Fruit fly (Drosophila melanogaster): ENCODE results near the gene CG4743.

CG4743 gene

DNA sequence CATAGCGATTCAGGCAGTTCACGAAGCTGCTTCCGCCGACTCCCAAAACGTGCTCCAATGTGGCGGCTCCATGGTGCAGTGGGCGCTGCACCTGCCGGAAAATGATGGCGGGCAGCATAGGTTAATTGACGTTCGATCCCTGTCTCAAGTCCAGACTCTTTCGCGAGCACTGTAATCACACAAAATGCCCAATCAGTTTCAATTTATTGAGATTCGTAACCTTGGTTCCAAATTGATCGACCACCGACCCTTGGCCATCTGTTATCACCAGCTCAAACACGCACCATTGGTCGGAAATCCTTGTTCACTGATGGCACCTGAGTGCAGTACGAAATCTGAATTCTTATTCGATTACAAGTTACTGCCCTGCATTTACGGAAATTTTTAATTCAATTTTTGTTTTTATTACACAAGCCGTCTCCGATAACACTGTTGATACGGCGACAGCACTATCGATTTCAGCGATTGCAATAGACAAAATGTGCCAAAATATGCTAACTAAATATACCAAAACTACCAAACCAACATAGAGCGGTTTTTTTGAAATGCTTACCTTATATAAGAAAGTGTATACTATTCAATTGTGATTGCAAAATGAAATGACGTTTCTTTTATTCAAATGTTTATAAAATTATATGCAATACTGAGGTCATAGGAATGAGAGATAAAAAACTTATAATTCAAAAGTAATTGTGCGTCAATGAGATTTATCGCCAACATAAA, 6.5 kb upstream of the CG4743 start, which contains the start of gene CLS (continued):
- TF ChIP-seq CG5245 (GFP tag; optimal IDR thresholded peaks at IDR 0.05) = no peak
- TF ChIP-seq Nf-YC (tag; optimal IDR thresholded peaks at IDR 0.05) = peak; percentile 43
- peak; percentile 67 for TF ChIP-seq bbx (GFP tag; IDR thresholded peaks at IDR 0.05; ENCODE audit: partially characterized antibody)
- peak; percentile 47 for TF ChIP-seq hbn (GFP tag; IDR thresholded peaks at IDR 0.05; ENCODE audit: partially characterized antibody)
- no peak for TF ChIP-seq C15 (GFP tag; IDR thresholded peaks at IDR 0.05)
- peak; percentile 64; the same call in 1 of the 2 replicates for TF ChIP-seq Bgb (GFP tag; IDR thresholded peaks at IDR 0.05; ENCODE audit: partially characterized antibody)
- 0 out of 3 replicates have a peak, but pooled peaks have one; percentile 52 for TF ChIP-seq Doc3 (GFP tag; IDR thresholded peaks at IDR 0.05; ENCODE audit: partially characterized antibody)
- TF ChIP-seq Hand (GFP tag; optimal IDR thresholded peaks at IDR 0.05) = no peak
- peak; percentile 10 for TF ChIP-seq CG15514 (GFP tag; optimal IDR thresholded peaks at IDR 0.05)
- TF ChIP-seq PHDP (tag; optimal IDR thresholded peaks at IDR 0.05) = peak; percentile 7
- no peak for TF ChIP-seq fu2 (GFP tag; optimal IDR thresholded peaks at IDR 0.05)
- TF ChIP-seq hb (GFP tag; IDR thresholded peaks at IDR 0.05; ENCODE audit: partially characterized antibody) = 0 out of 3 replicates have a peak, but pooled peaks have one; percentile 14
- peak; percentile 13 for TF ChIP-seq CG14710 (tag; optimal IDR thresholded peaks at IDR 0.05)
- no peak for TF ChIP-seq stc (GFP tag; IDR thresholded peaks at IDR 0.05)
- TF ChIP-seq CG2116 (GFP tag; optimal IDR thresholded peaks at IDR 0.05) = peak; percentile 59
- peak; percentile 94 for TF ChIP-seq E2f2 (GFP tag; IDR thresholded peaks at IDR 0.05)
- no peak for TF ChIP-seq lbe (GFP tag; optimal IDR thresholded peaks at IDR 0.05)
- no peak for TF ChIP-seq CG11723 (GFP tag; optimal IDR thresholded peaks at IDR 0.05)
- TF ChIP-seq CG8290 (GFP tag; optimal IDR thresholded peaks at IDR 0.05) = no peak
- TF ChIP-seq CG8290 (tag; optimal IDR thresholded peaks at IDR 0.05) = no peak

DNA sequence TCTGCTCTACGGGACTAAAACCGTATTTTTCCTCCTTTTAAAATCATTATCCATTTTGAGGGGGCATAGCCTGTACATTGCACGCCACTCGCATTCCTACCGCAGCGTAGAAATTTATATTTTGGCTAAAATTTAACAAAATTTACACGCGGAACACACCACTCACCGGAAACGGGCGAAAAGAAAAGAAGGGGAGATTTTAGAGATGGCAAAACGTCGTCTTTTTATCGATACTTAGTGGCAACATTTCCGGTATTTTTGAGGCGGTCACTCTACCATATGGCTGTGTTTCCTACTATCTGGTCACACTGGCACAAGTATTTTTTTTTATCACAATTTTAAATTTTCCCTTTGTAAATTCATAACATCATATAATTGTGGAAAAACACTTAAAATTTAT, 4.5 kb upstream of the CG4743 start, which contains the start of gene RpL27:
Gene RpL27, minus strand, starts transcription at position 193 of the 400 bp plus-strand sequence.
- peak; percentile 50 for TF ChIP-seq zfh2 (GFP tag; optimal IDR thresholded peaks at IDR 0.05)
- TF ChIP-seq Abd-B (GFP tag; optimal IDR thresholded peaks at IDR 0.05) = no peak
- no peak; the same call in 1 of the 2 replicates for TF ChIP-seq ara (GFP tag; IDR thresholded peaks at IDR 0.05)
- TF ChIP-seq p53 (GFP tag; optimal IDR thresholded peaks at IDR 0.05) = peak; percentile 79
- peak; percentile 65 for TF ChIP-seq fd102C (GFP tag; optimal IDR thresholded peaks at IDR 0.05)
- TF ChIP-seq CG3847 (GFP tag; IDR thresholded peaks at IDR 0.05) = peak; percentile 83
- peak; percentile 80 for TF ChIP-seq ash1 (GFP tag; optimal IDR thresholded peaks at IDR 0.05)
- peak; percentile 66 for TF ChIP-seq CG14441 (GFP tag; IDR thresholded peaks at IDR 0.05)
- no peak for TF ChIP-seq pnt (GFP tag; optimal IDR thresholded peaks at IDR 0.05)
- peak; percentile 60 for TF ChIP-seq D19A (tag; optimal IDR thresholded peaks at IDR 0.05)
- peak; percentile 55 for TF ChIP-seq CG1529 (GFP tag; optimal IDR thresholded peaks at IDR 0.05)
- TF ChIP-seq tll (GFP tag; optimal IDR thresholded peaks at IDR 0.05) = no peak
- TF ChIP-seq CG6683 (GFP tag; optimal IDR thresholded peaks at IDR 0.05) = peak; percentile 68
- no peak for TF ChIP-seq eve (GFP tag; optimal IDR thresholded peaks at IDR 0.05)
- peak; percentile 76 for TF ChIP-seq Dp (GFP tag; optimal IDR thresholded peaks at IDR 0.05)
- peak; percentile 73 for TF ChIP-seq CG14014 (GFP tag; IDR thresholded peaks at IDR 0.05)
- TF ChIP-seq Dad (GFP tag; optimal IDR thresholded peaks at IDR 0.05) = peak; percentile 70
- TF ChIP-seq Rx (GFP tag; IDR thresholded peaks at IDR 0.05) = peak; percentile 57
- peak; percentile 80 for TF ChIP-seq bbx (GFP tag; IDR thresholded peaks at IDR 0.05; ENCODE audit: partially characterized antibody)
- TF ChIP-seq Xrp1 (GFP tag; IDR thresholded peaks at IDR 0.05) = peak; percentile 48; the same call in 1 of the 2 replicates
- TF ChIP-seq fd64A (GFP tag; optimal IDR thresholded peaks at IDR 0.05) = peak; percentile 74
- TF ChIP-seq Hand (GFP tag; optimal IDR thresholded peaks at IDR 0.05) = peak; percentile 80
- TF ChIP-seq disco-r (GFP tag; optimal IDR thresholded peaks at IDR 0.05) = peak; percentile 63
- peak; percentile 91 for TF ChIP-seq Rfx (GFP tag; IDR thresholded peaks at IDR 0.05)
- TF ChIP-seq chif (GFP tag; optimal IDR thresholded peaks at IDR 0.05) = peak; percentile 53 to 65
- TF ChIP-seq E2f2 (GFP tag; IDR thresholded peaks at IDR 0.05) = peak; percentile 87
- peak; percentile 41 for TF ChIP-seq CG12155 (GFP tag; optimal IDR thresholded peaks at IDR 0.05)
- TF ChIP-seq CG11723 (GFP tag; optimal IDR thresholded peaks at IDR 0.05) = peak; percentile 80
- peak; percentile 69; the same call in 2 of the 3 replicates for TF ChIP-seq sr (GFP tag; IDR thresholded peaks at IDR 0.05)
- TF ChIP-seq Scr (GFP tag; IDR thresholded peaks at IDR 0.05; ENCODE audit: partially characterized antibody) = peak; percentile 77
- no peak; the same call in 1 of the 3 replicates for TF ChIP-seq Mrtf (GFP tag; IDR thresholded peaks at IDR 0.05)
- peak; percentile 68 for TF ChIP-seq HLH4C (GFP tag; IDR thresholded peaks at IDR 0.05; ENCODE audit: partially characterized antibody)

All from whole organism, embryonic.